Worm (Caenorhabditis elegans) whole organism, L3 larva: ENCODE data around the gene W10C6.2.

Experiments
- ZK546.5 ChIP-seq: sonication (generic microtip); optimal IDR thresholded peaks from 2 replicates; lab custom pipeline; 2017; ENCODE audit warnings: missing biosample characterization, missing genetic modification characterization
- aly-2 ChIP-seq: fragments of 150-350 bp; optimal IDR thresholded peaks from 2 replicates; lab custom pipeline; 2014; ENCODE audit warnings: missing biosample characterization, missing genetic modification characterization
- ceh-28 ChIP-seq: fragments of 150-350 bp; optimal IDR thresholded peaks from 2 replicates; lab custom pipeline; 2014; ENCODE audit warnings: missing biosample characterization, missing genetic modification reagents, missing genetic modification characterization
- ceh-82 ChIP-seq: fragments of 150-350 bp; optimal IDR thresholded peaks from 2 replicates; lab custom pipeline; 2014; ENCODE audit warnings: missing biosample characterization, missing genetic modification characterization
- ceh-9 ChIP-seq: sonication (generic microtip); optimal IDR thresholded peaks from 2 replicates; lab custom pipeline; 2018; ENCODE audit warnings: missing biosample characterization, missing genetic modification characterization
- egl-27 ChIP-seq: sonication (generic microtip); optimal IDR thresholded peaks from 4 replicates; lab custom pipeline; 2017; ENCODE audit warnings: missing biosample characterization, missing genetic modification reagents, missing genetic modification characterization
- egl-5 ChIP-seq: fragments of 150-350 bp; optimal IDR thresholded peaks from 2 replicates; lab custom pipeline; 2017; ENCODE audit warnings: missing biosample characterization, missing genetic modification reagents, missing genetic modification characterization, inconsistent platforms
- elt-1 ChIP-seq: fragments of 150-350 bp; optimal IDR thresholded peaks from 2 replicates; lab custom pipeline; 2014; ENCODE audit warnings: missing biosample characterization, missing genetic modification characterization
- elt-2 ChIP-seq: sonication (generic microtip); optimal IDR thresholded peaks from 2 replicates; lab custom pipeline; 2016; ENCODE audit warnings: missing genetic modification reagents, mild to moderate bottlenecking, missing genetic modification characterization, missing compliant biosample characterization
- elt-3 ChIP-seq, 3 experiments: fragments of 150-350 bp in 1 of 3; sonication (generic microtip) in 2 of 3; optimal IDR thresholded peaks; 2 replicates in 2 of 3; 4 replicates in 1 of 3; lab custom pipeline; 2014 to 2017; ENCODE audit warnings: missing biosample characterization in 3 of 3, missing genetic modification characterization in 3 of 3
- fkh-10 ChIP-seq: sonication (generic microtip); optimal IDR thresholded peaks from 2 replicates; lab custom pipeline; 2017; ENCODE audit warnings: missing biosample characterization, missing genetic modification reagents, missing genetic modification characterization
- fkh-2 ChIP-seq: fragments of 150-350 bp; optimal IDR thresholded peaks from 2 replicates; lab custom pipeline; 2014; ENCODE audit warnings: missing biosample characterization, missing genetic modification reagents, missing genetic modification characterization
- fos-1 ChIP-seq: fragments of 150-350 bp; optimal IDR thresholded peaks from 2 replicates; lab custom pipeline; 2014; ENCODE audit warnings: missing biosample characterization, missing genetic modification characterization
- hmg-11 ChIP-seq: sonication (generic microtip); optimal IDR thresholded peaks from 2 replicates; lab custom pipeline; 2016; ENCODE audit warnings: missing genetic modification characterization, missing compliant biosample characterization
- jun-1 ChIP-seq: fragments of 150-350 bp; optimal IDR thresholded peaks from 2 replicates; lab custom pipeline; 2014; ENCODE audit warnings: missing biosample characterization, missing genetic modification reagents, missing genetic modification characterization
- lin-15B ChIP-seq: fragments of 150-350 bp; optimal IDR thresholded peaks from 2 replicates; lab custom pipeline; 2014; ENCODE audit warnings: missing biosample characterization, missing genetic modification characterization
- lsy-12 ChIP-seq: sonication (generic microtip); optimal IDR thresholded peaks from 2 replicates; lab custom pipeline; 2016; ENCODE audit warnings: mild to moderate bottlenecking, missing genetic modification characterization, missing compliant biosample characterization
- mdl-1 ChIP-seq: fragments of 150-350 bp; optimal IDR thresholded peaks from 2 replicates; lab custom pipeline; 2014; ENCODE audit warnings: missing biosample characterization, missing genetic modification characterization
- mml-1 ChIP-seq: fragments of 150-350 bp; sonication (generic microtip); optimal IDR thresholded peaks from 3 replicates; lab custom pipeline; 2014; ENCODE audit warnings: missing biosample characterization, missing genetic modification characterization
- nfya-1 ChIP-seq: sonication (generic microtip); optimal IDR thresholded peaks from 2 replicates; lab custom pipeline; 2017; ENCODE audit warnings: missing genetic modification characterization, mild to moderate bottlenecking, missing compliant biosample characterization, antibody characterized with exemption, moderate library complexity; ENCODE audit not compliant: insufficient read depth
- nhr-11 ChIP-seq: fragments of 150-350 bp; optimal IDR thresholded peaks from 2 replicates; lab custom pipeline; 2014; ENCODE audit warnings: missing biosample characterization, missing genetic modification characterization
- nhr-237 ChIP-seq: fragments of 150-350 bp; optimal IDR thresholded peaks from 2 replicates; lab custom pipeline; 2014; ENCODE audit warnings: missing biosample characterization, missing genetic modification characterization
- nhr-25 ChIP-seq: sonication (generic microtip); optimal IDR thresholded peaks from 2 replicates; lab custom pipeline; 2017; ENCODE audit warnings: missing biosample characterization, missing genetic modification characterization
- nhr-28 ChIP-seq: fragments of 150-350 bp; optimal IDR thresholded peaks from 2 replicates; lab custom pipeline; 2014; ENCODE audit warnings: missing biosample characterization, missing genetic modification characterization
- nhr-43 ChIP-seq: sonication (generic microtip); optimal IDR thresholded peaks from 2 replicates; lab custom pipeline; 2016; ENCODE audit warnings: mild to moderate bottlenecking, missing genetic modification characterization, missing compliant biosample characterization; ENCODE audit not compliant: poor library complexity, severe bottlenecking
- nhr-67 ChIP-seq: fragments of 150-350 bp; optimal IDR thresholded peaks from 2 replicates; lab custom pipeline; 2014; ENCODE audit warnings: missing biosample characterization, missing genetic modification characterization
- nhr-77 ChIP-seq: fragments of 150-350 bp; optimal IDR thresholded peaks from 2 replicates; lab custom pipeline; 2014; ENCODE audit warnings: missing biosample characterization, missing genetic modification characterization
- pha-4 ChIP-seq: fragments of 150-350 bp; optimal IDR thresholded peaks from 2 replicates; lab custom pipeline; 2014; ENCODE audit warnings: missing biosample characterization, missing genetic modification reagents, missing genetic modification characterization
- pqm-1 ChIP-seq: fragments of 150-350 bp; optimal IDR thresholded peaks from 2 replicates; lab custom pipeline; 2017; ENCODE audit warnings: missing biosample characterization, missing genetic modification characterization, inconsistent platforms
- sea-2 ChIP-seq: fragments of 150-350 bp; sonication (generic microtip); optimal IDR thresholded peaks from 4 replicates; lab custom pipeline; 2014; ENCODE audit warnings: missing biosample characterization, missing genetic modification reagents, missing genetic modification characterization
- skn-1 ChIP-seq: fragments of 150-350 bp; optimal IDR thresholded peaks from 2 replicates; lab custom pipeline; 2014; ENCODE audit warnings: missing biosample characterization, missing genetic modification characterization
- snpc-4 ChIP-seq: fragments of 150-350 bp; optimal IDR thresholded peaks from 2 replicates; lab custom pipeline; 2014; ENCODE audit warnings: missing biosample characterization, missing genetic modification characterization
- tbx-2 ChIP-seq: sonication (generic microtip); optimal IDR thresholded peaks from 2 replicates; lab custom pipeline; 2016; ENCODE audit warnings: mild to moderate bottlenecking, missing genetic modification characterization, missing compliant biosample characterization
- unc-39 ChIP-seq: sonication (generic microtip); optimal IDR thresholded peaks from 4 replicates; lab custom pipeline; 2017; ENCODE audit warnings: missing biosample characterization, missing genetic modification characterization
- unc-62 ChIP-seq: fragments of 150-350 bp; sonication (generic microtip); optimal IDR thresholded peaks from 4 replicates; lab custom pipeline; 2014; ENCODE audit warnings: missing biosample characterization, missing genetic modification reagents, missing genetic modification characterization
- zag-1 ChIP-seq: fragments of 150-350 bp; optimal IDR thresholded peaks from 2 replicates; lab custom pipeline; 2014; ENCODE audit warnings: missing biosample characterization, missing genetic modification characterization
- ztf-11 ChIP-seq: fragments of 150-350 bp; optimal IDR thresholded peaks from 2 replicates; lab custom pipeline; 2014; ENCODE audit warnings: missing biosample characterization, missing genetic modification characterization
- ztf-4 ChIP-seq: fragments of 150-350 bp; optimal IDR thresholded peaks from 2 replicates; lab custom pipeline; 2014; ENCODE audit warnings: missing biosample characterization, missing genetic modification characterization

The W10C6.2 gene

DNA sequence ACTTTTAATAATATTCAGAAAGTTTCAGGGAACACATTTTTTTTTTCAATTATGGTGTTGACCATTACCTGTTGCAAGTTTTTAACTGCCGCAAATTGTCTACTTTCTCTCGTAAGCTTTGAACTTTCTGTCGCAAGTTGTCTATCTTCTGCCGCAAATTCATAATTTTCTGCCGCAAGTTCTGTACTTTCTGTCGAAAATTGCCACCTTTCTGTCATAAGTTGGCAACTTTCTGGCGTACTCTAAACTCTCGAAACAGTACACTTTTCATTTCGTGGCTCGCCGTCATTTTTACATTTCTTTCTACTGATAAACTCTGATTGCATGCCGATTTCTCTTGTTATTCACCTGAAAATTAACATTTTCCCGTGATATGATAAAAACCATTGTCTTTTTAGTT lies 33.7 kb upstream of the W10C6.2 start:
- TF ChIP-seq elt-2 (tag; lab: Kevin White, UChicago), result peak; percentile 60
- TF ChIP-seq pqm-1 (tag; lab: Kevin White, UChicago), result no peak

DNA sequence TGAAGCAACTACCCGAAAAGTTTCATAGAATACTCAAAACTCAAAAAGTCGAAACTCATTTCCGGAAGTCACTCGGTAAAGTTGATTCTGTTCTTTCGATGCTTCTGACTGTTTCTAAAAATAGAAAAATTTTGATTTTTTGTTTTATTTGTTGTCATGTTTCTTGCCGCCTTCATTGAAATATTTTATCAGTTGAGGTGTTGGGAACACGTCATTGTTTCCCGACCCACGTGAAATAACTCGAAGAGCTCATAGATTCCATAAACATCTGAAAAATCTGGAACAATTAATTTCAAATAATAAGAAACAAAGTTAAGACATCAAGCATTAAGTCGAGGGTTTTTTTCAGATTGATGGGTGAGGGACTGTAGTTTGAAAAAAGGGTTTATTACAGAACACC lies 33.3 kb upstream of the W10C6.2 start:
- TF ChIP-seq elt-2 (tag; lab: Kevin White, UChicago) (peak; percentile 71), snpc-4 (tag; lab: Kevin White, UChicago) (no peak), hmg-11 (tag; lab: Kevin White, UChicago) (no peak), fos-1 (tag; lab: Kevin White, UChicago) (no peak), elt-3 (tag; optimal IDR thresholded peaks at IDR 0.05; lab: Kevin White, UChicago) (no peak)

DNA sequence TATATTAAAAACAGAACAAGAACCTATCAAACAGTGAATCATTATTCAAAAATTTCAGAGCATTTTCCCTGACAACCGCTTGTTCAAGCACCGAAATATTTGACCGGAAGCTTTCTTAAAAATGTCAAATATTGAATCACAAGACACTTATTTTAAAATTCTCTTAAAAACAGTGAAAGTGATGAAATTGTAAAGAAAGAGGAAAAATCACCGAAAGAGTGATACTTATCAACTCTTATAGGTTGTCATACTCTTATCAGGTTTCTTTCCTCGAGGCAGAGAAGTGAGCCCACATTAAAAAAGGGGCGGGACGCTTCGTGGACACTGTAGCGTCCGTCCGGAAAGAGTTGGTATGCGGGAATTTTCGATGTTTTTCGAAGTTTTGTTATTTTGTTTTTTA lies 32.1 kb upstream of the W10C6.2 start:
- TF ChIP-seq elt-2 (tag; lab: Kevin White, UChicago) (peak; percentile 91), pha-4 (tag; lab: Kevin White, UChicago) (peak; percentile 48), tbx-2 (no peak), nhr-28 (tag; lab: Kevin White, UChicago) (no peak), jun-1 (peak; percentile 40), skn-1 (peak; percentile 18), lsy-12 (no peak)

DNA sequence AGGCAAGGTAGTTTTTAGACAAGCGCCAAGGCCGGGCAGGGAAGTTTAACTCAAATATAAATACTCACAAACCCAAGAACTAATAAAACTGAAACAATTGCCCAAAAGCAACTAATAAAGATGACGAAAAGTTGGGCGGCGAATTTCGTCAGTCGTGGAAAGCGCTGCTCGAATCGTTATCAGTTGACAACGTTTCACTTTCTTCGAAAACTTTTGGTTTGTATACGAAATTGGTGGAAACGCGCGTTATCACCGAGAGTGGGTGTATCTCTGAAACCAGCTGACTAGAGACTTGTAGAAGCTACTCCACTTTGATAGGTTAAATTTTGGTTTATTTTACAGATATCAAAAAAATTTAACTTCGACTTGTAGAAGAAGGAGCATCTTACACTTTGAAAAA lies 31.4 kb upstream of the W10C6.2 start:
- TF ChIP-seq elt-2 (tag; lab: Kevin White, UChicago) (peak; percentile 83), nfya-1 (no peak)

DNA sequence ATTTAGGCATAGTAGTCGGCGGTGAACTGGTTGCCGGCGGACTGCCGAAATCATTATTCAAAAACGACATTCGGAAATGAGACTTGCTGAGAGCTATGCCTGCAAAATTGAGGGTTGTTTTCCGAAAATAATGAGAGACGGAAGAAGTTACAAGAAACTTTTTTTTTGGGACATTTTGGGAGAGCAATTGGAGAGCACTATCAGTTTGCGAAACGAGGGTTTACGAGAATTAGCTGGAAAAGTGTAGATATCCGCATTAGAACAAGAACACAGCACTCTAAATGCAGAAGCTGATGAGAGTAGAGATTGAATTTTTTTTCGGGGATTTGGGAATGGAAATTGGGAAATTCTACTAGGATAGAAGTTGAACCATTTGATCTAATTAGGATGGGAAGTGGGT lies 30.8 kb upstream of the W10C6.2 start, which contains the start of gene pqm-1:
TSS of gene pqm-1 (minus strand) at position 101 of the 400 bp plus-strand sequence.
- TF ChIP-seq egl-5 (peak; percentile 3), nhr-28 (tag; lab: Kevin White, UChicago) (no peak)

DNA sequence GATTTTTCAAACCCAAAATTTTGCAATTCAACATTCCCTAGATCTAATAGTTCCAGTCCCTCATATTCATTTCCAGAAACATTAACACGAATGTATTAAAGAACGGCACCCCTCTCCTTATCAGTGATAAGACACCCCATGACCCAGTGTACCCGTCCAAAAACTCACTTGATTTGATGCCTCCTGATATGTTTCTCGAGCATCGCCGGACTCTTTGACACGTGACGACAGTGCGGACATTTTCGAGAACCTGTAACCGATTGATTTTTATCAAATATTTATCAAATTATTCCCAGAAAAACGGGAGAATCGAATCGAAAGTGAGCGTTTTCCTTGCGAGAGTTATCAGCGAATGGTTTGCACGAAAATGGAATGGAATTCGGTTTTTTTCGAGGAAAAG lies 29.3 kb upstream of the W10C6.2 start:
- TF ChIP-seq elt-2 (tag; lab: Kevin White, UChicago) (peak; percentile 98), pha-4 (tag; lab: Kevin White, UChicago) (peak; percentile 69), jun-1 (peak; percentile 35), fkh-2 (no peak)

DNA sequence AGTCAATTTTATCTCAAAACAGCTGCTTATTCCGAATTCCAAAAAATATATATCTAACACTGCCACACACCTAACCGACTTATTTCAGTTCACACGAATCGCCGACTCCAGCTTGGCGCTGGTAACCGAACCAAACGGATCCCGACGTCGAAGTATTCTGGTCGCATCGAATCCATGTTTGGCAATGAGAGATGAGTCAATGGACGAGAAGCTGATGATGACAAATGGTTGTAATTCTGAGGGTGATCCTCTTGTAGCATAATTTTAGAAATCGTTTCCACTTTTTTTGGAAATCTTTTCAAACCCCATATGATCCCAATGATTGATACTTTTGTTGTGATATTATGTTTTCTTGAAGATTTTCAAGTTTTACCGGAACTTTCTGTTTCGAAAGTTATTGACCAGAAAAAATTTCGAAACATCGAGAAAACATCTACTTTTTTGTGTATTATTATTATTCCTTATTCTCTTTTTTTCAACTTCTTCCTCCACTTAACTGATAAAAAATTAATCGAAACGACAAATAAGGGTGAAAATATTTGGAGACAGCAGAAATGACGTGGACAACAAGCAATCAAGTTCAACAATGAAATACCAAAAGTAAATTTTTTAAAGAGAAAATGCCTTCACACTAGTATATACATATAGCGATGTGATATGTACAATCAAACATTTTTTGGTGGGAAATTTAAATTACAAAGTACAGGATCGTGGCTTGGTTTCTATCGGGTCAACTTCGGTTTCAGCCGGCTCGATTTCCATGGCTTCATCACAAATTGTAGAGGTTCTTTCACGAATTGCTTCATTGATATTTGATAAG lies 28.4 kb upstream of the W10C6.2 start:
- no peak for TF ChIP-seq nhr-43 (tag; lab: Kevin White, UChicago)
- peak; percentile 88 for TF ChIP-seq jun-1
- no peak for TF ChIP-seq nhr-67
- TF ChIP-seq ceh-9 (tag; lab: Kevin White, UChicago), result no peak
- TF ChIP-seq fkh-2, result no peak
- peak; percentile 71 for TF ChIP-seq nhr-77 (tag; lab: Kevin White, UChicago)
- TF ChIP-seq nhr-237 (tag; lab: Kevin White, UChicago), result no peak
- TF ChIP-seq unc-39 (tag; lab: Kevin White, UChicago), result no peak
- TF ChIP-seq ztf-4 (tag; lab: Kevin White, UChicago), result no peak
- no peak for TF ChIP-seq ceh-82 (tag; lab: Kevin White, UChicago)
- TF ChIP-seq hmg-11 (tag; lab: Kevin White, UChicago), result no peak
- no peak for TF ChIP-seq unc-62 (GFP tag; lab: Kevin White, UChicago)
- TF ChIP-seq sea-2, result no peak
- no peak for TF ChIP-seq zag-1
- peak; percentile 23 for TF ChIP-seq nhr-11 (tag; lab: Kevin White, UChicago)
- TF ChIP-seq lin-15B (tag; lab: Kevin White, UChicago), result no peak
- no peak for TF ChIP-seq fkh-10
- peak; percentile 12 for TF ChIP-seq ceh-28 (tag; lab: Kevin White, UChicago)
- TF ChIP-seq nhr-28 (tag; lab: Kevin White, UChicago), result no peak
- TF ChIP-seq pqm-1 (tag; lab: Kevin White, UChicago), result no peak
- peak; percentile 53 for TF ChIP-seq lsy-12
- TF ChIP-seq nhr-25 (tag; lab: Kevin White, UChicago), result no peak
- no peak for TF ChIP-seq egl-27 (tag; lab: Kevin White, UChicago)
- peak; percentile 79 for TF ChIP-seq aly-2 (tag; lab: Kevin White, UChicago)
- no peak for TF ChIP-seq mdl-1 (tag; lab: Kevin White, UChicago)
- no peak for TF ChIP-seq ztf-11
- no peak for TF ChIP-seq ZK546.5 (tag; lab: Kevin White, UChicago)
- no peak for TF ChIP-seq tbx-2
- no peak for TF ChIP-seq elt-1 (tag; lab: Kevin White, UChicago)
- no peak for TF ChIP-seq nfya-1
- TF ChIP-seq fos-1 (tag; lab: Kevin White, UChicago), result no peak
- no peak for TF ChIP-seq mml-1 (tag; lab: Kevin White, UChicago)
